Fruit fly (Drosophila melanogaster): ENCODE measurements around the gene CG31517.

DNA sequence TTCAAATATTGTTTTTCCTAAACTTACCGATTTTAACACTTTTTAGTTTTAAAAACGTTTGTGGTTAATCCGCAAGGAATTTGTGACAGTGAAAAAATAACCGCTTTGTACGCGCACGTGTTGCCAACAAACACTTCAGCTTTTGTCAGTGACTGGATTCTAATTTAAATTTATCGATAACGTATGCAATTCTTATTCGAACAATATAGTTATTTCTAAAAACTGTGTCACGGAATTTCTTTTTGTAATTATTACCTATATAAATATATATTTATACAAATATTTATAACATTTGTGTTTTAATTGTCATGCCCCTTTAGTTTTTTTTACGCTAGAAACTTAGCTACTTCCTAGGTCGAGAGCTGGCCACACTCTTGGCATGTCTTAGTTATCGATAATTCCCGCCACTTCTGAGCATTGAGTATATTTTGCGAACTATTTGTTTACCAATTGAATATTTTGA, 16.3 kb downstream of the CG31517 start, which contains the start of gene Orc2:
- TF ChIP-seq CG8478 (optimal IDR thresholded peaks at IDR 0.05) (no peak), CTCF (optimal IDR thresholded peaks at IDR 0.05) (no peak)
